Fruit fly (Drosophila melanogaster): ENCODE data around the gene MsR2.
A peak's percentile ranks its signal among the peaks of the same experiment; 100 is the strongest.

Gene MsR2

dm6 chr3L:2257412-2257862 is 25.2 kb upstream of the MsR2 start, which contains the start of the genes CG1275 and Elp5 (continued):
- TF ChIP-seq CG16779 (tag; optimal IDR thresholded peaks at IDR 0.05) (peak; percentile 94), CG1621 (tag; optimal IDR thresholded peaks at IDR 0.05) (peak; percentile 98), Hr4 (GFP tag; optimal IDR thresholded peaks at IDR 0.05) (peak; percentile 99), Eip78C (GFP tag) (peak; percentile 100), Blimp-1 (GFP tag; optimal IDR thresholded peaks at IDR 0.05) (peak; percentile 95), Hr39 (GFP tag; optimal IDR thresholded peaks at IDR 0.05) (peak; percentile 99), salr (GFP tag; optimal IDR thresholded peaks at IDR 0.05) (peak; percentile 97 to 98), vri (GFP tag; optimal IDR thresholded peaks at IDR 0.05) (peak; percentile 97), CG8632 (GFP tag; optimal IDR thresholded peaks at IDR 0.05) (peak; percentile 98), Ets96B (tag; optimal IDR thresholded peaks at IDR 0.05) (peak; percentile 96), OdsH (GFP tag; optimal IDR thresholded peaks at IDR 0.05) (peak; percentile 99), CG32006 (GFP tag; optimal IDR thresholded peaks at IDR 0.05) (peak; percentile 99), CG6792 (GFP tag; optimal IDR thresholded peaks at IDR 0.05) (peak; percentile 98), CG10631 (GFP tag; optimal IDR thresholded peaks at IDR 0.05) (peak; percentile 99), spab (GFP tag; optimal IDR thresholded peaks at IDR 0.05) (peak; percentile 95), CG8319 (GFP tag; optimal IDR thresholded peaks at IDR 0.05) (peak; percentile 98), CG6276 (GFP tag; optimal IDR thresholded peaks at IDR 0.05) (peak; percentile 95), fkh (GFP tag; optimal IDR thresholded peaks at IDR 0.05) (peak; percentile 97), Smox (GFP tag; optimal IDR thresholded peaks at IDR 0.05) (peak; percentile 98), Sox14 (GFP tag; optimal IDR thresholded peaks at IDR 0.05) (peak; percentile 99), fd59A (GFP tag; optimal IDR thresholded peaks at IDR 0.05) (peak; percentile 98), Gug (GFP tag; IDR thresholded peaks at IDR 0.05) (peak; percentile 99), CG7368 (GFP tag; optimal IDR thresholded peaks at IDR 0.05) (peak; percentile 92), Lpt (GFP tag; optimal IDR thresholded peaks at IDR 0.05) (peak; percentile 99), CG34406 (GFP tag; optimal IDR thresholded peaks at IDR 0.05) (peak; percentile 98), svp (GFP tag) (peak; percentile 100), eg (GFP tag; IDR thresholded peaks at IDR 0.05) (peak; percentile 100), achi (GFP tag; optimal IDR thresholded peaks at IDR 0.05) (peak; percentile 98), esn (GFP tag; optimal IDR thresholded peaks at IDR 0.05) (peak; percentile 99), CG11902 (GFP tag; optimal IDR thresholded peaks at IDR 0.05) (peak; percentile 96), Ets21C (GFP tag; optimal IDR thresholded peaks at IDR 0.05) (peak; percentile 98), pdm3 (GFP tag; optimal IDR thresholded peaks at IDR 0.05) (peak; percentile 99), dsx (GFP tag; optimal IDR thresholded peaks at IDR 0.05; ENCODE audit: poor library complexity, severe bottlenecking) (peak; percentile 97), topi (GFP tag; optimal IDR thresholded peaks at IDR 0.05) (peak; percentile 98)

DNA sequence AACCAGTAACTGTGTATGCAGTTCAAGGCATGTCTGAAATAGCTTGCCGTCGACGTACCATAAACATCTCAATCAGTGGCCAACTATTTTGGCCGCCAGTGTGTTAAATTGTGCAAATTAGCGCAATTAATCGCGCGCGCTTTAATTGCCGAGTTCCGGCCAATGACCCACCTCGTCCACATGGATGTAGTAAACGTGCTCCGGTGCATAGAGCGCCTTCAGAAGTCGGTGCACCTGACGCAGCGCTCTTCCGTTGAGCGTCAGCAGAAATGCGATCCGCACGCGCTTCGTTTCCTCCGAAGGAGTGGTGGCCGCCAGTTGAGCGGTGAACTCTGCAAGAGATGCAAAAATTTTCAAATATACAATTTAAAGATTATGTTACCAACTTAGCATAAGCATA is 21.4 kb upstream of the MsR2 start:
- TF ChIP-seq Ets96B (tag; optimal IDR thresholded peaks at IDR 0.05) (no peak), ss (GFP tag; optimal IDR thresholded peaks at IDR 0.05) (no peak), CG10669 (GFP tag; optimal IDR thresholded peaks at IDR 0.05) (no peak)

DNA sequence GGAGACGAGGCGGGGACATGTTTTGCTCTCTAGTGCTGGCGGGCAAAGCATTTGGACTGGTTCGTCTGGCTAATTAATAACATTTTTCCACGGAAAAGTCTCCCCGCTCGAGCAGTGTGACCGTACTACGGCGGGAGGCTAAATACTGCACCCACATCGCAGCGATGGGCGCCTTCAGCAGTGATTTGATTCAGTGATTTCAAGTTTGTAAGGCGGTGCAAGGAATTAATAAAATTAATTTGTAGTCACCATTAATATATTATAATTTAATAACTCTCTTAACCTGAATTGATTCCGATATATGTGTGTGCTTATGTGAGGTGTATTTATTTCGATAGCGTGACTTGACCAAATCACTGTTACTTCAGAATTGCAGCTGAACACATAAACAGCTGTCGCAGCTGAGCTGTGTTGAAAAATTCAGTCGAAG is 20.2 kb upstream of the MsR2 start, which contains the start of the genes oxt and CG13807:
Gene oxt, minus strand, starts transcription at position 150 of the 430 bp plus-strand sequence.
Gene CG13807, plus strand, starts transcription at position 405 of the 430 bp plus-strand sequence.
- peak; percentile 84 for TF ChIP-seq Hr4 (GFP tag; optimal IDR thresholded peaks at IDR 0.05)
- peak; percentile 78 for TF ChIP-seq Ets21C (GFP tag; optimal IDR thresholded peaks at IDR 0.05)
- peak; percentile 89 for TF ChIP-seq CG32006 (GFP tag; optimal IDR thresholded peaks at IDR 0.05)
- peak; percentile 79 for TF ChIP-seq dac (GFP tag; optimal IDR thresholded peaks at IDR 0.05)
- peak; percentile 87 for TF ChIP-seq esn (GFP tag; optimal IDR thresholded peaks at IDR 0.05)
- TF ChIP-seq Eip78C (GFP tag): peak; percentile 96
- no peak for TF ChIP-seq vri (GFP tag; optimal IDR thresholded peaks at IDR 0.05)
- TF ChIP-seq topi (GFP tag; optimal IDR thresholded peaks at IDR 0.05): peak; percentile 83
- peak; percentile 87 for TF ChIP-seq net (GFP tag; optimal IDR thresholded peaks at IDR 0.05)
- TF ChIP-seq ss (GFP tag; optimal IDR thresholded peaks at IDR 0.05): peak in 1 of 2 experiments; percentile 80
- peak; percentile 7 for TF ChIP-seq CG6854 (GFP tag; optimal IDR thresholded peaks at IDR 0.05)
- TF ChIP-seq OdsH (GFP tag; optimal IDR thresholded peaks at IDR 0.05): peak; percentile 88
- peak; percentile 83 for TF ChIP-seq CG8119 (GFP tag; IDR thresholded peaks at IDR 0.05)
- TF ChIP-seq Smox (GFP tag; optimal IDR thresholded peaks at IDR 0.05): peak; percentile 83
- TF ChIP-seq CG6163 (GFP tag; IDR thresholded peaks at IDR 0.05): peak; percentile 94
- peak; percentile 31 for TF ChIP-seq Eip93F (GFP tag; optimal IDR thresholded peaks at IDR 0.05)
- TF ChIP-seq CG10669 (GFP tag; optimal IDR thresholded peaks at IDR 0.05): peak; percentile 76
- TF ChIP-seq CG6276 (GFP tag; optimal IDR thresholded peaks at IDR 0.05): no peak
- peak; percentile 95 for TF ChIP-seq fkh (GFP tag; optimal IDR thresholded peaks at IDR 0.05)
- peak; percentile 78 for TF ChIP-seq Ets96B (tag; optimal IDR thresholded peaks at IDR 0.05)
- peak; percentile 77 for TF ChIP-seq CG11902 (GFP tag; optimal IDR thresholded peaks at IDR 0.05)
- peak; percentile 81 for TF ChIP-seq CG8632 (GFP tag; optimal IDR thresholded peaks at IDR 0.05)
- peak; percentile 70 for TF ChIP-seq Lpt (GFP tag; optimal IDR thresholded peaks at IDR 0.05)
- TF ChIP-seq eg (GFP tag; IDR thresholded peaks at IDR 0.05): peak; percentile 90
- peak; percentile 89 for TF ChIP-seq acj6 (GFP tag; optimal IDR thresholded peaks at IDR 0.05)
- peak; percentile 86 for TF ChIP-seq Gug (GFP tag; IDR thresholded peaks at IDR 0.05)
- peak; percentile 74 for TF ChIP-seq CG6808 (GFP tag; optimal IDR thresholded peaks at IDR 0.05)
- peak; percentile 87 for TF ChIP-seq achi (GFP tag; optimal IDR thresholded peaks at IDR 0.05)
- TF ChIP-seq pdm3 (GFP tag; optimal IDR thresholded peaks at IDR 0.05): peak; percentile 87
- TF ChIP-seq fd85E (GFP tag; optimal IDR thresholded peaks at IDR 0.05): no peak

Measured in whole organism, prepupa.